Worm (Caenorhabditis elegans): Measurements from ENCODE around the gene K02E2.11.

Gene K02E2.11

DNA sequence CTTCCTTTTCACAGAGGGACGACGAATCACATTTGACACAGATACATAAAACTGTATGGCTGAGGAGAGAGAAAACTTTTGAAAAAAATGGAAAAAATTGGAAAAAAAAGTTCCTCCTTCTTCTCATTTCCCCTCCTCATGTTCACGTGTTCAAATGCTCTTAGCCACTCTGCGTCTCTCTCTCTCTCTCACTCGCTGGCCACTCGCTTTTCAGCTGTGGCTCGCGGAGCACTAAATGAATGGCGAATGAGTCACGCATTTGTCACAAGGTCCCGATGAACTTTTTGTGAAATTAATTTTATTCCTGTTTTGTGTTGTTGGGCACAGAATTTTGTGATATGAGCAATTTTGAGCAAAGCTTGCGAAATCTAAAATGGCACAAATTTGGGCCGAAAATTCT is 34.7 kb downstream of the K02E2.11 start (continued):
- TF ChIP-seq snpc-1.3 (tag; optimal IDR thresholded peaks at IDR 0.05; ENCODE audit: insufficient read depth): no peak
- TF ChIP-seq ekl-4 (GFP tag; IDR thresholded peaks at IDR 0.05): no peak
- TF ChIP-seq mxl-1 (tag; optimal IDR thresholded peaks at IDR 0.05): no peak
- TF ChIP-seq pbrm-1 (GFP tag; IDR thresholded peaks at IDR 0.05): no peak
- TF ChIP-seq ZK185.1 (tag; optimal IDR thresholded peaks at IDR 0.05; ENCODE audit: poor library complexity, severe bottlenecking): no peak
- TF ChIP-seq sdz-38 (tag; optimal IDR thresholded peaks at IDR 0.05): no peak
- no peak for TF ChIP-seq B0336.3 (GFP tag; IDR thresholded peaks at IDR 0.05)
- no peak for TF ChIP-seq Y53G8AR.9 (GFP tag; conservative IDR thresholded peaks at IDR 0.05)
- no peak for TF ChIP-seq athp-1 (tag; optimal IDR thresholded peaks at IDR 0.05)
- no peak for TF ChIP-seq snpc-1.1 (tag; optimal IDR thresholded peaks at IDR 0.05; ENCODE audit: insufficient read depth)
- no peak for TF ChIP-seq K11D2.4 (GFP tag; IDR thresholded peaks at IDR 0.05)
- TF ChIP-seq ceh-58 (GFP tag; IDR thresholded peaks at IDR 0.05): no peak
- no peak for TF ChIP-seq dpff-1 (tag; optimal IDR thresholded peaks at IDR 0.05)
- TF ChIP-seq repo-1 (tag; optimal IDR thresholded peaks at IDR 0.05): no peak
- TF ChIP-seq lag-1 (GFP tag; IDR thresholded peaks at IDR 0.05): no peak
- TF ChIP-seq gei-17 (GFP tag; optimal IDR thresholded peaks at IDR 0.05): no peak
- no peak for TF ChIP-seq akir-1 (GFP tag; optimal IDR thresholded peaks at IDR 0.05)
- no peak for TF ChIP-seq B0035.1 (tag; optimal IDR thresholded peaks at IDR 0.05)
- TF ChIP-seq madf-8 (GFP tag; conservative IDR thresholded peaks at IDR 0.05): no peak
- no peak for TF ChIP-seq madf-3 (GFP tag; IDR thresholded peaks at IDR 0.05)

DNA sequence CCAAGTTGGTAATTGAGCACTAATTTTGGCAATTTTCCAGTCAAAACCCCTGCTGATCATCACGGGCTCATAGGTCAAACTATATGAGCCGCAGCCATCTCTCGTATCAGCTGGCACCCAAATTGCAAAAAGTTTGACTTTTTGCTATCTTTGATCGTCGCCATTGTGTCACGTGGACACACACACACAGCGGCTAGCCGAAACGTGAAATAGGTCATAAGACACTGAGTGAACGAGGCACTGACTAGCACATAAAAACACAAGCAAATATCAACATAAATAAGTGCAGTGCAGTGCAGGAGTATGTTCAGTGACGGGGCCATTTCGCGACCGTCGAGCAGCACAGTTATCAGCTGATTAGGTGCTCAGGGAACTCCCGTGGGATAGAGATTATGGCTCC is 35.7 kb downstream of the K02E2.11 start:
- TF ChIP-seq sdz-38 (tag; optimal IDR thresholded peaks at IDR 0.05): no peak
- no peak for TF ChIP-seq madf-10 (tag; optimal IDR thresholded peaks at IDR 0.05)
- TF ChIP-seq ekl-4 (GFP tag; IDR thresholded peaks at IDR 0.05): no peak
- 0 out of 2 replicates have a peak, but pooled peaks have one; percentile 28 for TF ChIP-seq Y67H2A.10 (GFP tag; conservative IDR thresholded peaks at IDR 0.05)
- TF ChIP-seq F49E8.2 (tag; optimal IDR thresholded peaks at IDR 0.05; ENCODE audit: insufficient read depth): no peak
- TF ChIP-seq ceh-100 (GFP tag; IDR thresholded peaks at IDR 0.05): no peak
- TF ChIP-seq hrde-1 (tag; optimal IDR thresholded peaks at IDR 0.05; ENCODE audit: borderline replicate concordance): no peak
- no peak for TF ChIP-seq ztf-22 (GFP tag; optimal IDR thresholded peaks at IDR 0.05)
- peak; percentile 63 for TF ChIP-seq nhr-80 (tag; optimal IDR thresholded peaks at IDR 0.05)
- TF ChIP-seq hmg-1.2 (GFP tag; IDR thresholded peaks at IDR 0.05): 0 out of 2 replicates have a peak, but pooled peaks have one; percentile 22
- no peak for TF ChIP-seq xnd-1 (tag; optimal IDR thresholded peaks at IDR 0.05)
- TF ChIP-seq lin-40 (tag; optimal IDR thresholded peaks at IDR 0.05): no peak
- TF ChIP-seq ztf-3 (GFP tag; optimal IDR thresholded peaks at IDR 0.05): no peak
- no peak for TF ChIP-seq snpc-3.4 (tag; optimal IDR thresholded peaks at IDR 0.05)
- no peak for TF ChIP-seq F22D6.2 (tag; optimal IDR thresholded peaks at IDR 0.05)
- TF ChIP-seq mxl-1 (tag; optimal IDR thresholded peaks at IDR 0.05): no peak
- TF ChIP-seq ztf-28 (GFP tag; IDR thresholded peaks at IDR 0.05): no peak
- TF ChIP-seq D2030.7 (GFP tag; IDR thresholded peaks at IDR 0.05): no peak
- TF ChIP-seq nfyb-1 (GFP tag; IDR thresholded peaks at IDR 0.05): peak; percentile 42; the same call in 1 of the 2 replicates
- TF ChIP-seq him-1 (tag; optimal IDR thresholded peaks at IDR 0.05): no peak
- TF ChIP-seq tbp1 (GFP tag; optimal IDR thresholded peaks at IDR 0.05): no peak
- no peak for TF ChIP-seq snpc-1.3 (tag; optimal IDR thresholded peaks at IDR 0.05; ENCODE audit: insufficient read depth)
- TF ChIP-seq lin-54 (GFP tag; optimal IDR thresholded peaks at IDR 0.05): peak; percentile 16
- TF ChIP-seq aptf-3 (GFP tag; IDR thresholded peaks at IDR 0.05): no peak
- no peak for TF ChIP-seq nhr-90 (tag; optimal IDR thresholded peaks at IDR 0.05)
- no peak for TF ChIP-seq lsy-27 (tag; optimal IDR thresholded peaks at IDR 0.05; ENCODE audit: borderline replicate concordance, insufficient read depth)
- no peak for TF ChIP-seq ztf-25 (GFP tag; IDR thresholded peaks at IDR 0.05)
- no peak for TF ChIP-seq ceh-40 (GFP tag; IDR thresholded peaks at IDR 0.05)
- no peak for TF ChIP-seq mes-4 (tag; optimal IDR thresholded peaks at IDR 0.05)
- TF ChIP-seq hsf-1 (GFP tag; IDR thresholded peaks at IDR 0.05): no peak
- no peak for TF ChIP-seq nfya-1 (tag; optimal IDR thresholded peaks at IDR 0.05; ENCODE audit: borderline replicate concordance, insufficient read depth)
- TF ChIP-seq atf-7 (tag; optimal IDR thresholded peaks at IDR 0.05): peak; percentile 71
